Worm (Caenorhabditis elegans) whole organism, dauer: Measurements from ENCODE around the gene Y57G11B.5.

Source experiments
- unc-62 ChIP-seq: sonication (generic microtip); optimal IDR thresholded peaks from 2 replicates; lab custom pipeline; 2017; ENCODE audit warnings: missing biosample characterization, missing genetic modification reagents, missing genetic modification characterization

Gene Y57G11B.5

DNA sequence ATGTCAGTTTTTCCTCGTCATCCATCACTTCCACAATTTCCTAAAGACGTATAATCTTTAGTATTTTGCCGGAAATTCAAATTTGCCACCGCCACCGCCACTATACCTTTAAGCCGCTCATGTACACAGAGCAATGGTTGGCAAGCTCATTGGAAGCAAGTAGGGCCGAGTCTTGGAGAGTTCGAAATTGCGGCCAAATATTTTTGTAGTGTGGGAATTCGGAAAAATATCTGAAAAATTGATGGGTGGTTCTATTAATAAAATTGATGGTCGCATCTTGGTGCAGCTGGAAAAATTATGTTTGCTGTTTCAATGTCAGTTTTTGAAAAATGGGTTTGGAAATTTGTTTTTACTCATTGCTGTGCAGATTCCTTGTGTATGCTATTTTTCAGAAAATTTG is 3.0 kb upstream of the Y57G11B.5 start:
- TF ChIP-seq unc-62 (GFP tag; lab: Kevin White, UChicago), result no peak

DNA sequence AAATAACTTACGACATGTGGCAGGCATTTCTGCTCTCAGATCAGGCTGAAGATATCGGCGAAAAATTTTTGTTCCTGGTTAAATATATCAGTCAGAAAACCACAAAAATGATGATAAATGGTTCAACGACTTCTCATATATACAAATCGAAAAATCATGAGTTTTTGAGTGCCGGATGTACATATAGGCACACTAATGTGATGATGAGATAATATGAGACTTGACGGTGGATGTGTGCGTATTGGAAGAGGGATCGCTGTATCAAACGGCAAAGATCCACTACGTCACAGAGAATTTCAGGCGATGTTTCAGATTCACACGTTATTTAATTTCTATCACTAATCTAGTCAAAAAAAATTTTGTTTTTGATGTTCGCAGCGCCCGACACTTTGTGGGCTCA is 2.0 kb upstream of the Y57G11B.5 start, which contains the start of gene glb-34:
glb-34 (minus strand) TSS at position 101 of the 400 bp plus-strand sequence.
- TF ChIP-seq unc-62 (GFP tag; lab: Kevin White, UChicago), result no peak

DNA sequence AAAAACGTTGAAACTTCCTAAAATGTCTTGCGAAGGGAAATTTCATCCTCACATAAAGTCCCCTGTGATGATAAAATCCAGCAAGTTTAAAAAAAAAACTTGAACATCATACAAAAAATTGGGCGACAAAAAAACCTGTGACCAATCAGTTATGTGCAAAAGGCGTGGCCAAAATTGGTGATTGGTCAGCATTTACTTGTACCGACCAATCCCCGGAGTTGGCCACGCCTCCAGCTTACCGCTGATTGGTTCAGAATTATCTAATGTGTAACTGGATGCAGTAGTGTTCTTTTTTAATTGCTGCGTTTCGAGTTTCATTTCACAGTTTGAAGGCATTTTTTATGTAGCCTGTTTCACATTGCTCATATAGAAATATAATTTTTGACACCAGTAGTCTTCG is 1.6 kb upstream of the Y57G11B.5 start:
- no peak for TF ChIP-seq unc-62 (GFP tag; lab: Kevin White, UChicago)

DNA sequence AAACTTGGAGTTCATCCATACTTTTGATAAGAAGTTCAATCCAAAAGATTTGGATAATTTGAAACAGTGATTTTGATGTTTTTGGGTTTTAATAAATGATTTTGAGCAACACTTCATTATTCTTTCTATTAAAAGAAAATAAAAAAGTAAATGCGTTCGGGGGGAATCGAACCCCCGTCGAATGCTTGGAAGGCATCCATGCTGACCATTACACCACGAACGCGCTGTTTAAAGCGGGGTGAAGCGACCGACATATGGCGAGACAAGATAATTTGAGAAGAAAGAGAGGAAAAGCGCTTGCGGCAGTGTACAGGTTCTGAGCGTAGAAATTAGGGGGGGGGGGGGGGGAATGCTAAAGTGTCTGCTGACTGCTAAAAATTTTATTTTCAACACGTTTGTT is 1.9 kb downstream of the Y57G11B.5 start:
- no peak for TF ChIP-seq unc-62 (GFP tag; lab: Kevin White, UChicago)

DNA sequence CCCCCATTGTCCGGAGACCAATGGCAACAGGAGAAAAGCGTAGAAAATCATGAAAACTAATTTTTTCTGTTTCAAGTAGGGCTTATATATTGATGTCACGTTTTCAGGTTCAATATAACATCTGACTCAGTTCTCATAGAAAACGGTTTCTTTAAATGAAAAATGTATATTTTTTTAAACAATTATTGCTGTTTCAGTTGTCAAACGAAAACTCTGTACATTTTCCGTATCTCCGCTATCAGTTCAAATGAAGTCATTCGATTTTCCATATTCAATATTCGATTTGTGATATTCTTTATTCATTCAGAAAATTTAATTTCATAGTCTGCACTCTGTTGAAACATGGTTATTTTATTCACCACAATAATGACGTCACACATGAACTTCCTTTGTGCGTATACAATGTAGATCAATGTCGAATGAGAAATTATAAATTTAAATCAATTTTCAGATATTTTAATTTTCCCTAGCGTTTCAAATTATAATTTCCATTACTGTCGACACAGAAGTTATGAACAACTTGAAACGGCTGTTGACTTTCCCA is 4.1 kb downstream of the Y57G11B.5 start, which contains the start of gene Y57G11B.8:
Y57G11B.8 (minus strand) TSS at position 51 of the 544 bp plus-strand sequence.
- no peak for TF ChIP-seq unc-62 (GFP tag; lab: Kevin White, UChicago)

DNA sequence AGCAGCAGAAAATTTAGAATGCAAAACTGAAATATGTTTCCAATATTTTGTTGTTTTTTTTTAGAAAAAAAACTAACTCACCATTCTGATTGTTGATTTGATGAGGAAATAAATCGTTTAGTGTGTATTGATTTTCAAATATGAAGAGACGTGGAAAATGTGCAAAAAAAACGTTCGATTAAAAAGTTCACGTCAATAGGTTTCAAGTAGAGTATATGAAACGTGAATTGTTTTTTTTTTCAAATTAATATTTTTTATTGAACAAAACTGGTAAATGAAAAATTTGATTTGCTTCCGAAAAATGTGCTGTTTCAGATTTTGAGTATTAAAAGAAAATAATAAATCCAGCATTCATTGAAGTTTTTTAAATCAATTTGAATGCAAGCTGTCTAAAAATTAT is 6.3 kb downstream of the Y57G11B.5 start, which contains the start of gene irld-18:
irld-18 (minus strand) TSS at position 101 of the 400 bp plus-strand sequence.
- no peak for TF ChIP-seq unc-62 (GFP tag; lab: Kevin White, UChicago)

DNA sequence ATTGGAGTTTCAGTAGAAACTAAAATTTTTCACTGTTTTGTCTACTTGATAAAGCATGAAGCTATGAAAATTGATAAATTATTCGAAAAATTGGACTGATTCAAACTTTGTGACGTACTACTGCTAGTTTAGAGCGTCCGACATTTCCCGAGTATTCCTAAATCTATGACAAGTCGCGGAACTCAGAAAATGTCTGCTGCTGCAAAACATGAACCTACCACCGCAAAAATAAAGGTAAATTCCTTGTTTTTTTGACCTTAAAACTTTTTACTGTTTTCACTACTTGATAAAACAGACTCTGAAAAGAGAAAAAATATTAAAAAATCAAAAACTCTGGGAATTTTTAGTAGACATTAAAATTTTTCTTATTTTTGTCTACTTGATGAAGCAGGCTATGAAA is 12.1 kb downstream of the Y57G11B.5 start:
- no peak for TF ChIP-seq unc-62 (GFP tag; lab: Kevin White, UChicago)

DNA sequence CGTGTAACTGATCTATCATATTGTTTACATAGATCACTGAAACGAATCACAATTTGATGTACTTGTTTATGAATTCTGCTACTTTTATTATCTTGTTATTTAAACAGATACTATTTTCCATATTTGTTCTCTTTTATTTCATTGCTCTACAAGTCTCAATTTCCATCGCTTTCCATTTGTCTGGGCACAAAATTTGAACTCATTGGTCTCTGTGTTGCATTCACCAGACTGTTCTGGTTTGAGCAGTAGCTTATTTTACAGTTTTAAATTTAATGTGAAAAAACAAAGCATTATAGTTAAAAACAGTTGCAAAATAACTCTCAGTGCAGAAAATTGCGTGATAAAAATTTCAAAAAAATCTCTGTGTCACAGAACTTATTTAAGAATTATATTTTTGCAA is 13.0 kb downstream of the Y57G11B.5 start:
- no peak for TF ChIP-seq unc-62 (GFP tag; lab: Kevin White, UChicago)

DNA sequence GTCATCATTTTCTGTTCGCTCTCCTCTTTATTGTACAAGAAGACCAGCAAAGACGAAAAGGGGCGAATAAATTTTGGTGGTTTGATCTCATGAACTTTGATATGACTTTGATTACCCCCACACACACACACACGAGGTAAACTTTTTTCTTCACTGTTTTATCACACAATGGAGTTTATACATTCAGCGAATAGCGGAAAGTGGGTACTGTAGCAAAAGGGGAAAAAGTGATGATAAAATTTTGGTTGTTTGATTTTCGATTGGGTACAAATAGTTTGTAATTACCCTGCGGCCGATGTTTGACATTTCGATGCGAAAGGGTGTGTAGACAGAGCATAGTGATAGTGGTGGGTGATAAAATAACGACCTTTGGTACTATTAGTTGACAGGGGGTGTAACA is 19.6 kb downstream of the Y57G11B.5 start:
- no peak for TF ChIP-seq unc-62 (GFP tag; lab: Kevin White, UChicago)

DNA sequence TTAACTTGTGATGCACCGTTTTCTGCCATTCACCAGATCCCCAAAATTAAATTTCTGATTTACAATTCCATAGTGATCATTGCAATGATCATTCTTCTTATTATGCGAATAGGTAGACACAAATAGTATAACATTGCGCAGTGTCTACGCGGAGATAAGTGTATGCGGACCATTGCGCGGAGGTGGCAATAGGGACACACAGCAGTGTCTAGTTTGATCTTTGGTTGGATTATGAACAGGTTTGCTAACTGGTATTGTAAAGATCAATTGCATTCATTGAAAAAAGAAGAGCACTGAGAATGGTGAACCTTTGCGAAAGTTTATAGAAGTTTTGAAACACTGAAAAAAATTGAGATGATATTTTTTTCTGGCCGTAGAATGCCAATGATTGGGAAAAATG is 24.7 kb downstream of the Y57G11B.5 start:
- no peak for TF ChIP-seq unc-62 (GFP tag; lab: Kevin White, UChicago)

DNA sequence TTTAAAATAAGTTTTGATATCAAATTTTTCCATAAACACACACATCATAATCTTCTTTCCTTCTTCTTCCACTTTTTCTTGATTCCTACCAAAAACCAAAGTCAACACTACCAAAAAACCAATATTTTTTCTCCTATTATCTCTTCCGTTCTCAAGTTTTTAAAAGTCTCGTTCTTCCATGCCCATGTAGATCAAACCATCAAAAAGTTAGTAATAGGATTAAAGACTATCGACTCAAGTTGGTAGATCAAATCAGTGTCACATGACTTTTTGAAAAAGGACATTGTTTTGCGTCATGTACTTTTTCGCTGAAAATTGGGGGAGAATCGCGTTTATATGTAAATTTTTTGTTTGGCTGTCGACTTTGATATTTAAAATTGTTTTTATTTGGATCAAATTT is 28.4 kb downstream of the Y57G11B.5 start:
- no peak for TF ChIP-seq unc-62 (GFP tag; lab: Kevin White, UChicago)

DNA sequence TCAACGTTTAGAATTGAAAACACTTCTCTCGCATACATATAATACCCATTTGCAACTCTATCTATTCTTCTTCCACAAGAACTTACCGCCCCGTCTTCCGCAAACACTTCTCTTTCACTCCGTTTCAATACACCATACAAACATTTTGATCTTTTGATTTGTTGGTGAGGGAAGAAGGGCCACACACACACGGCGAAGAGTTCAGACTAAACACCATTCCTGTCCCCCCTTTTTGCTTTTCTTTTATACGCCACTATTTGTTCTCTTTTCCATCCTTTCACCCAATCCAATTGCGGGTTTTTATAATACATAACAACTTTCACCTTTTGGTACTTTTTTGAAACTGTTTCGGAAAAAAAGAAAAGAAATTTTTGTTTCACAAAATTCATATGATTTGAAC is 30.5 kb downstream of the Y57G11B.5 start:
- TF ChIP-seq unc-62 (GFP tag; lab: Kevin White, UChicago), result no peak

DNA sequence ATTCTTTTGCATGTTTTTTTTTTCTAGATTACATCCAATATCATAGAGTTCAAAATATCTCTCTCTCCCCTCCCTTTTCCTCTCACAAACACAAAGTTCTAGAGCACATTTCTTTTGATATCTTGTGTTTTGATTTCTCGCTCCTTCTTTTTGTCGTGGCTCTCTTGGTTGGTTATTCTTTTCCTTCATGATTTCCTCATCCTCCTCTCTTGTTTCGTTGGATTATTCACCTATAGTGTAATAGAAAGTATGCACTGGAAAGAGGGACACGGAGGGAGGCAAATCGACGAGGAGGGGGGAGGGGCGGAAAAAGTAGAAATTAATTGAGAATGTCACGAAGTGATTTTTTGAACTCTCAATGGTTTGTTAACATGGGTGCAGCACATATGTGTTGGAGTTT is 31.9 kb downstream of the Y57G11B.5 start:
- TF ChIP-seq unc-62 (GFP tag; lab: Kevin White, UChicago), result no peak

DNA sequence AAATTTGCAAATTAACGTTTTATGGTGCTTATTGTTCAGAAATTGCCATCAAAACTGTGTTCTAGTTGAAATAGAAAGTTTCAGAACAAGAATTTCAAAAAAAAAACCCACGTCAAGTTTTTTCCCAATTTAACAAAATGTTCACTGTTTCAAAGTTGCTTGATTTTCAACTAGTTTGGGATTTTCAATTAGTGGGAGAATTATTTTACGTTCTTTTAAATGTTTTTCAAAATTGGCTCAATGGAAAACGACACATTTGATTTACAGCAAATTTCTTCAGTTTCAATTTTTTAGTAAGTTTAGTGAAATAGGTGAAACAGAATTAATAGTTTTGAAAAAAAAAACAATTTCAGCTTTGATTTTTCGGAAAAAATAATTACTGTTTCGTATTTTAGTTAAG is 34.0 kb downstream of the Y57G11B.5 start:
- TF ChIP-seq unc-62 (GFP tag; lab: Kevin White, UChicago), result no peak

DNA sequence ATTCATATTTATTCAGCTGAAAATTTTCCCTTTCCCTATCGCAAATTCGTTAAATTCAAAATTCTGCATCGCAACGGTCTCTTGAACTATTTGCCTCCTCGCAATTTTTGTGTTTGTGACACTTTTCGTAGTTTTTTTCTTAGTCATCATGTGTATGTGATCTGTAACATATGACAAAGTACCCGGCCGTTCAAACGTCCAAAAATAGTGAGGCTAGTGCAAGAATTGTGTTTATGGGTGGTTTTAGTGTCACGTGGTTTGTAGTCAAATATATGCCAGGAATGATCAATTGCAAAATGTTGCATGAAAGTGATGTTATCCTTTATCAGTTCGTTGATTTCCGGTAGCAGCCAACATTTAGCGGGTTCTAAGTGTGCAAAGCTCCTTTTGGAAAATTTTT is 35.2 kb downstream of the Y57G11B.5 start:
- no peak for TF ChIP-seq unc-62 (GFP tag; lab: Kevin White, UChicago)

DNA sequence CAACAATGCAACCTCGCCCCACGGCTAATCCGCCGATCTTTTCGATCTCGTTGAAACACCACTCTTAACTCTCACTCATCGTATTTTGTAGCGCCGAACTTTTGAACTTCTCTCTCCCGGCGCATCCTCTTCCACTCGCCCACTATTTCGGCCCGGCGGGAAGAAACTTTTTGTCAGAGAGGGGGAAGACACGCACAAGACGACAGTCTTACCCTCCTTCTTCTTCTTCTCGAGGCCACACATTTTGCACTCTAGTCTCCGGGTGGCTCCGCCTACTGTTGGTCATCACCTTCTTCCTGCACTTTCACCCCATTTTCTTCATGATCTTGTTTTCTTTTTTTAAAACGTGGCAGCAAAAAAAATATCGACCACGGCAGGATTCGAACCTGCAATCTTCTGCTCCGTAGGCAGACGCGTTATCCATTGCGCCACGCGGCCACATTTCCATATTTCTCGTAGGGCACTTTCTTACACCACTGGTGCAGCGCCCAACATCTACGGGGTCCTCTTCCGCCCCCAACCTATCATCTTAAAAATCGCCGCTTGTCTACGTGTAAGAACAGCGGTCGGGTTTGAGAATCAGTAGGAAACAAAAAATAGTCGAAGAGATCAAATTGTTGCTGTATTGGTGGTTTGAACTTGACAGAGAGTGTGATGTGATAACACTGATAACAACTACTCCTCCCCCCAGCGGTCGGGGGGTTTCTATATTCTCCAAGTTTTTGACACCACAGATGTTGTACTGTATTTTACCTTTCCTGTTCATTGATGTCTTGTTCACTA is 36.5 kb downstream of the Y57G11B.5 start:
- no peak for TF ChIP-seq unc-62 (GFP tag; lab: Kevin White, UChicago)
